Worm (Caenorhabditis elegans): ENCODE data around the gene lido-9.

lido-9 gene

DNA sequence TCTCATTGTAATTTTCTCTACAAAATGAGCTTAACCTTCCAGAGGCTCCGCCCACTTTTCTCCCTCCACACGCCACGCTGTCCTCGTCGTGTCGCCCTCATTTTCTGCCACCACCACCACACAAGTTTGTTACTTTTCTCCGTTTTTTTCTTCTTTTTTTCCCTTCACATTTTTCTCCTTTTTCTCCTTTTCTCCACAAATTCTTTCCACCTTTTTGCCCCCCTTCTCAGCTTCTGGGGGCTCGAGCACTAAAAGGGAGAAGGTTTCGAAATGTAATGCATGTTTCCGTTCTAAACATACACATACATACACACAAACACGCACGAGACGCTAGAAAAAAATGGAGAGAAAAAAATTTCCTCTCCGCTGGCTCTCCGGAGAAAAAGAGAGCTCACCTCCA lies 24.0 kb upstream of the lido-9 start, which contains the start of gene nhr-88:
nhr-88 (plus strand) TSS at position 43 of the 400 bp plus-strand sequence.
- peak; percentile 8 for TF ChIP-seq spr-3 (GFP tag; optimal IDR thresholded peaks at IDR 0.05)
- no peak for TF ChIP-seq ceh-82 (tag; optimal IDR thresholded peaks at IDR 0.05)
- TF ChIP-seq gei-8 (GFP tag; optimal IDR thresholded peaks at IDR 0.05): no peak
- TF ChIP-seq Y75B8A.6 (GFP tag; IDR thresholded peaks at IDR 0.05): no peak
- no peak for TF ChIP-seq zip-2 (tag; optimal IDR thresholded peaks at IDR 0.05)
- no peak for TF ChIP-seq nhr-25 (tag; optimal IDR thresholded peaks at IDR 0.05; ENCODE audit: borderline replicate concordance, insufficient read depth)
- peak; percentile 47 for TF ChIP-seq sdz-12 (GFP tag; optimal IDR thresholded peaks at IDR 0.05)
- no peak for TF ChIP-seq nhr-6 (tag; optimal IDR thresholded peaks at IDR 0.05)
- TF ChIP-seq lin-39 (tag; optimal IDR thresholded peaks at IDR 0.05): no peak
- TF ChIP-seq nhr-41 (GFP tag; IDR thresholded peaks at IDR 0.05): no peak
- TF ChIP-seq F44E2.7 (GFP tag; IDR thresholded peaks at IDR 0.05): no peak
- no peak for TF ChIP-seq zfp-2 (tag; optimal IDR thresholded peaks at IDR 0.05)
- TF ChIP-seq tra-1 (GFP tag; IDR thresholded peaks at IDR 0.05): no peak
- TF ChIP-seq snpc-1.2 (GFP tag; IDR thresholded peaks at IDR 0.05): no peak
- TF ChIP-seq lir-3 (tag; optimal IDR thresholded peaks at IDR 0.05): no peak
- peak; percentile 39 for TF ChIP-seq rbr-2 (tag; optimal IDR thresholded peaks at IDR 0.05)
- TF ChIP-seq daf-16 (GFP tag; optimal IDR thresholded peaks at IDR 0.05): no peak
- TF ChIP-seq daf-16 (tag; optimal IDR thresholded peaks at IDR 0.05): no peak
- TF ChIP-seq nhr-102 (tag; optimal IDR thresholded peaks at IDR 0.05): no peak
- TF ChIP-seq mxl-2 (GFP tag; conservative IDR thresholded peaks at IDR 0.05): no peak
- TF ChIP-seq ceh-32 (tag; optimal IDR thresholded peaks at IDR 0.05; ENCODE audit: poor library complexity): no peak
- no peak for TF ChIP-seq unc-130 (GFP tag; optimal IDR thresholded peaks at IDR 0.05)
- no peak for TF ChIP-seq tag-97 (GFP tag; IDR thresholded peaks at IDR 0.05)
- peak; percentile 58 for TF ChIP-seq hmg-1.1 (GFP tag; IDR thresholded peaks at IDR 0.05)
- no peak for TF ChIP-seq ceh-62 (tag; optimal IDR thresholded peaks at IDR 0.05)
- no peak for TF ChIP-seq nhr-111 (GFP tag; optimal IDR thresholded peaks at IDR 0.05)
- no peak for TF ChIP-seq duxl-1 (tag; optimal IDR thresholded peaks at IDR 0.05; ENCODE audit: poor library complexity)
- TF ChIP-seq F49E8.2 (tag; optimal IDR thresholded peaks at IDR 0.05; ENCODE audit: borderline replicate concordance): no peak
- TF ChIP-seq madf-9 (GFP tag; conservative IDR thresholded peaks at IDR 0.05): no peak
- 0 out of 2 replicates have a peak, but pooled peaks have one; percentile 14 for TF ChIP-seq mdt-29 (GFP tag; IDR thresholded peaks at IDR 0.05)
- TF ChIP-seq F37D6.2 (tag; optimal IDR thresholded peaks at IDR 0.05): no peak
- TF ChIP-seq lin-15B (tag; optimal IDR thresholded peaks at IDR 0.05): no peak
- TF ChIP-seq ztf-7 (tag; optimal IDR thresholded peaks at IDR 0.05): no peak
- peak; percentile 62 for TF ChIP-seq ama-1 (optimal IDR thresholded peaks at IDR 0.05)
- no peak for TF ChIP-seq dpl-1 (GFP tag; optimal IDR thresholded peaks at IDR 0.05)
- no peak for TF ChIP-seq aha-1 (tag)
- no peak for TF ChIP-seq nhr-76 (tag; optimal IDR thresholded peaks at IDR 0.05)
- no peak for TF ChIP-seq daf-12 (tag; optimal IDR thresholded peaks at IDR 0.05)
- no peak for TF ChIP-seq saeg-2 (GFP tag; IDR thresholded peaks at IDR 0.05)
- TF ChIP-seq egl-43 (GFP tag; IDR thresholded peaks at IDR 0.05): 0 out of 2 replicates have a peak, but pooled peaks have one; percentile 70
- peak; percentile 45 for TF ChIP-seq mep-1 (tag; optimal IDR thresholded peaks at IDR 0.05)
- no peak for TF ChIP-seq D1046.2 (GFP tag; IDR thresholded peaks at IDR 0.05)
- no peak for TF ChIP-seq hif-1 (tag; optimal IDR thresholded peaks at IDR 0.05)
- TF ChIP-seq F26F4.8 (GFP tag; conservative IDR thresholded peaks at IDR 0.05): no peak
- TF ChIP-seq nhr-237 (tag; optimal IDR thresholded peaks at IDR 0.05): no peak
- no peak for TF ChIP-seq dmd-8 (GFP tag; IDR thresholded peaks at IDR 0.05)
- TF ChIP-seq pqm-1 (tag; optimal IDR thresholded peaks at IDR 0.05): no peak
- no peak for TF ChIP-seq T20F7.1 (GFP tag; optimal IDR thresholded peaks at IDR 0.05)
- peak; percentile 43; the same call in 1 of the 2 replicates for TF ChIP-seq T26A8.4 (GFP tag; IDR thresholded peaks at IDR 0.05)
- TF ChIP-seq ctbp-1 (GFP tag; IDR thresholded peaks at IDR 0.05): 0 out of 2 replicates have a peak, but pooled peaks have one; percentile 45
- no peak for TF ChIP-seq attf-4 (tag; optimal IDR thresholded peaks at IDR 0.05)
- TF ChIP-seq daf-19 (GFP tag; conservative IDR thresholded peaks at IDR 0.05): no peak
- TF ChIP-seq vab-7 (GFP tag; IDR thresholded peaks at IDR 0.05): peak; percentile 51; the same call in 1 of the 2 replicates
